Fruit fly (Drosophila melanogaster) whole organism, embryonic: ENCODE results near the gene SCCRO4.
A peak's percentile ranks its signal among the peaks of the same experiment; 100 is the strongest.

Experiments used
- Adf1 ChIP-seq: fragments of 200-800 bp; sonication (Bioruptor generic); IDR thresholded peaks from 2 replicates; pipeline ENCODE4 v1.3.6; 2022; ENCODE audit warnings: missing biosample characterization, missing genetic modification characterization
- Atf-2 ChIP-seq: fragments of 200-800 bp; sonication (Bioruptor generic); optimal IDR thresholded peaks from 2 replicates; lab custom pipeline; 2016; ENCODE audit warnings: missing biosample characterization, missing genetic modification characterization
- Bteb2 ChIP-seq: fragments of 200-800 bp; sonication (Bioruptor generic); optimal IDR thresholded peaks from 2 replicates; lab custom pipeline; 2016; ENCODE audit warnings: missing biosample characterization, missing genetic modification characterization
- CG10565 ChIP-seq: fragments of 200-800 bp; sonication (Bioruptor generic); optimal IDR thresholded peaks from 3 replicates; lab custom pipeline; 2016; ENCODE audit warnings: missing biosample characterization, mild to moderate bottlenecking, missing genetic modification characterization
- CG11085 ChIP-seq: fragments of 200-800 bp; sonication (Bioruptor generic); IDR thresholded peaks from 2 replicates; pipeline ENCODE4 v1.3.6; 2022; ENCODE audit warnings: missing biosample characterization, missing genetic modification characterization
- CG11456 ChIP-seq: fragments of 200-800 bp; sonication (Bioruptor generic); IDR thresholded peaks from 3 replicates; pipeline ENCODE4 v1.3.6; 2022; ENCODE audit warnings: missing biosample characterization, missing genetic modification characterization
- CG11696 ChIP-seq: fragments of 200-800 bp; sonication (Bioruptor generic); IDR thresholded peaks from 2 replicates; pipeline ENCODE4 v1.3.6; 2022; ENCODE audit warnings: missing biosample characterization, missing genetic modification characterization
- CG13894 ChIP-seq: fragments of 200-800 bp; sonication (Bioruptor generic); optimal IDR thresholded peaks from 3 replicates; lab custom pipeline; 2018; ENCODE audit warnings: missing biosample characterization, mild to moderate bottlenecking, missing genetic modification characterization, moderate library complexity
- CG1529 ChIP-seq: fragments of 200-800 bp; sonication (Bioruptor generic); optimal IDR thresholded peaks from 3 replicates; lab custom pipeline; 2018; ENCODE audit warnings: missing biosample characterization, missing genetic modification characterization
- CG16813 ChIP-seq: fragments of 200-800 bp; sonication (Bioruptor generic); IDR thresholded peaks from 3 replicates; pipeline ENCODE4 v1.3.6; 2022; ENCODE audit warnings: missing biosample characterization, missing genetic modification characterization; ENCODE audit not compliant: partially characterized antibody
- CG16815 ChIP-seq: fragments of 200-800 bp; sonication (Bioruptor generic); optimal IDR thresholded peaks from 3 replicates; lab custom pipeline; 2017; ENCODE audit warnings: missing biosample characterization, mild to moderate bottlenecking, missing genetic modification characterization
- CG17186 ChIP-seq: fragments of 200-800 bp; sonication (Bioruptor generic); optimal IDR thresholded peaks from 3 replicates; lab custom pipeline; 2017; ENCODE audit warnings: missing biosample characterization, missing genetic modification reagents, missing genetic modification characterization
- CG17612 ChIP-seq: fragments of 200-800 bp; sonication (Bioruptor generic); IDR thresholded peaks from 2 replicates; pipeline ENCODE4 v1.3.6; 2022; ENCODE audit warnings: missing biosample characterization, missing genetic modification characterization
- CG1832 ChIP-seq: fragments of 200-800 bp; sonication (Bioruptor generic); optimal IDR thresholded peaks from 2 replicates; lab custom pipeline; 2017; ENCODE audit warnings: missing biosample characterization, mild to moderate bottlenecking, missing genetic modification characterization, inconsistent platforms
- CG18599 ChIP-seq: fragments of 200-800 bp; sonication (Bioruptor generic); optimal IDR thresholded peaks from 3 replicates; lab custom pipeline; 2017; ENCODE audit warnings: missing biosample characterization, missing genetic modification characterization, mild to moderate bottlenecking, moderate library complexity, missing genetic modification reagents
- CG34422 ChIP-seq: fragments of 200-800 bp; sonication (Bioruptor generic); IDR thresholded peaks from 3 replicates; pipeline ENCODE4 v1.3.6; 2022; ENCODE audit warnings: missing biosample characterization, missing genetic modification characterization
- CG3995 ChIP-seq: fragments of 200-800 bp; sonication (Bioruptor generic); optimal IDR thresholded peaks from 3 replicates; lab custom pipeline; 2016; ENCODE audit warnings: missing biosample characterization, missing genetic modification characterization
- CG4328 ChIP-seq: fragments of 200-800 bp; sonication (Bioruptor generic); optimal IDR thresholded peaks from 3 replicates; lab custom pipeline; 2017; ENCODE audit warnings: missing biosample characterization, missing genetic modification reagents, missing genetic modification characterization
- CG4404 ChIP-seq: fragments of 200-800 bp; sonication (Bioruptor generic); IDR thresholded peaks from 2 replicates; pipeline ENCODE4 v1.3.6; 2022; ENCODE audit warnings: missing biosample characterization, missing genetic modification characterization
- CG6175 ChIP-seq: fragments of 200-800 bp; sonication (Bioruptor generic); IDR thresholded peaks from 3 replicates; pipeline ENCODE4 v1.3.6; 2022; ENCODE audit warnings: missing biosample characterization, missing genetic modification characterization
- CG8089 ChIP-seq: fragments of 200-800 bp; sonication (Bioruptor generic); optimal IDR thresholded peaks from 3 replicates; lab custom pipeline; 2016; ENCODE audit warnings: missing biosample characterization, missing genetic modification characterization
- CG9727 ChIP-seq: fragments of 200-800 bp; sonication (Bioruptor generic); optimal IDR thresholded peaks from 3 replicates; lab custom pipeline; 2017; ENCODE audit warnings: missing biosample characterization, mild to moderate bottlenecking, missing genetic modification characterization
- CG9876 ChIP-seq: fragments of 200-800 bp; sonication (Bioruptor generic); optimal IDR thresholded peaks from 2 replicates; lab custom pipeline; 2016; ENCODE audit warnings: missing biosample characterization, missing genetic modification characterization
- Drgx ChIP-seq: fragments of 200-800 bp; sonication (Bioruptor generic); IDR thresholded peaks from 2 replicates; pipeline ENCODE4 v1.3.6; 2022; ENCODE audit warnings: missing biosample characterization, missing genetic modification characterization
- HLH4C ChIP-seq: fragments of 200-800 bp; sonication (Bioruptor generic); IDR thresholded peaks from 3 replicates; pipeline ENCODE4 v1.3.6; 2022; ENCODE audit warnings: missing biosample characterization, missing genetic modification characterization; ENCODE audit not compliant: partially characterized antibody
- HLHmδ ChIP-seq: fragments of 200-800 bp; sonication (Bioruptor generic); optimal IDR thresholded peaks from 2 replicates; lab custom pipeline; 2018; ENCODE audit warnings: missing biosample characterization, mild to moderate bottlenecking, missing genetic modification characterization, moderate library complexity
- Kr ChIP-seq: fragments of 200-800 bp; sonication (Bioruptor generic); optimal IDR thresholded peaks from 2 replicates; lab custom pipeline; 2017; ENCODE audit warnings: missing biosample characterization, mild to moderate bottlenecking, missing genetic modification characterization
- Neu2 ChIP-seq: fragments of 200-800 bp; sonication (Bioruptor generic); optimal IDR thresholded peaks from 3 replicates; lab custom pipeline; 2016; ENCODE audit warnings: missing biosample characterization, missing genetic modification characterization, borderline replicate concordance
- Rfx ChIP-seq: fragments of 200-800 bp; sonication (Bioruptor generic); IDR thresholded peaks from 2 replicates; pipeline ENCODE4 v1.3.6; 2022; ENCODE audit warnings: missing biosample characterization, missing genetic modification characterization
- Rx ChIP-seq: fragments of 200-800 bp; sonication (Bioruptor generic); IDR thresholded peaks from 2 replicates; pipeline ENCODE4 v1.3.6; 2022; ENCODE audit warnings: missing biosample characterization, missing genetic modification characterization
- Taf1 ChIP-seq: fragments of 200-800 bp; sonication (Bioruptor generic); IDR thresholded peaks from 2 replicates; pipeline ENCODE4 v1.3.6; 2022; ENCODE audit warnings: missing biosample characterization, missing genetic modification characterization
- Trl ChIP-seq, 3 experiments: fragments of >200 bp in 2 of 3; fragments of 200-800 bp in 1 of 3; sonication (Bioruptor generic) in 1 of 3; optimal IDR thresholded peaks; 2 replicates in 1 of 3; 3 replicates in 2 of 3; lab custom pipeline; 2016 to 2017; ENCODE audit warnings: missing biosample characterization in 1 of 3, missing genetic modification characterization in 1 of 3
- ato ChIP-seq: fragments of 200-800 bp; sonication (Bioruptor generic); IDR thresholded peaks from 2 replicates; pipeline ENCODE4 v1.3.6; 2022; ENCODE audit warnings: missing biosample characterization, missing genetic modification characterization; ENCODE audit not compliant: partially characterized antibody
- ci ChIP-seq: fragments of 200-800 bp; sonication (Bioruptor generic); IDR thresholded peaks from 3 replicates; pipeline ENCODE4 v1.3.6; 2022; ENCODE audit warnings: missing biosample characterization, missing genetic modification characterization
- croc ChIP-seq: fragments of 200-800 bp; sonication (Bioruptor generic); conservative IDR thresholded peaks from 3 replicates; pipeline ENCODE4 v1.3.6; 2022; ENCODE audit warnings: missing biosample characterization, missing genetic modification characterization
- dimm ChIP-seq: fragments of 200-800 bp; sonication (Bioruptor generic); IDR thresholded peaks from 2 replicates; pipeline ENCODE4 v1.3.6; 2022; ENCODE audit warnings: missing biosample characterization, missing genetic modification characterization
- fru ChIP-seq: fragments of >200 bp; optimal IDR thresholded peaks from 2 replicates; lab custom pipeline; 2017
- gfzf ChIP-seq: fragments of 200-800 bp; sonication (Bioruptor generic); optimal IDR thresholded peaks from 2 replicates; lab custom pipeline; 2016; ENCODE audit warnings: missing biosample characterization, mild to moderate bottlenecking, missing genetic modification characterization, moderate library complexity
- hb ChIP-seq: fragments of 200-800 bp; sonication (Bioruptor generic); IDR thresholded peaks from 3 replicates; pipeline ENCODE4 v1.3.6; 2022; ENCODE audit warnings: missing biosample characterization, missing genetic modification characterization; ENCODE audit not compliant: partially characterized antibody
- ken ChIP-seq: fragments of 200-800 bp; sonication (Bioruptor generic); IDR thresholded peaks from 3 replicates; pipeline ENCODE4 v1.3.6; 2022; ENCODE audit warnings: missing biosample characterization, missing genetic modification characterization
- kni ChIP-seq: fragments of 200-800 bp; sonication (Bioruptor generic); optimal IDR thresholded peaks from 3 replicates; lab custom pipeline; 2017; ENCODE audit warnings: mild to moderate bottlenecking, missing biosample characterization, missing genetic modification reagents, missing genetic modification characterization
- lab ChIP-seq: fragments of 200-800 bp; sonication (Bioruptor generic); optimal IDR thresholded peaks from 3 replicates; lab custom pipeline; 2017; ENCODE audit warnings: missing biosample characterization, missing genetic modification characterization, mild to moderate bottlenecking, moderate library complexity, missing genetic modification reagents
- mld ChIP-seq: fragments of 200-800 bp; sonication (Bioruptor generic); IDR thresholded peaks from 3 replicates; pipeline ENCODE4 v1.3.6; 2022; ENCODE audit warnings: missing biosample characterization, missing genetic modification characterization; ENCODE audit not compliant: partially characterized antibody
- otp ChIP-seq: fragments of 200-800 bp; sonication (Bioruptor generic); IDR thresholded peaks from 3 replicates; pipeline ENCODE4, ENCODE4 v1.3.6; 2022; ENCODE audit warnings: missing biosample characterization, missing genetic modification characterization
- ro ChIP-seq: fragments of 200-800 bp; sonication (Bioruptor generic); IDR thresholded peaks from 2 replicates; pipeline ENCODE4 v1.3.6; 2022; ENCODE audit warnings: missing biosample characterization, missing genetic modification characterization
- sr ChIP-seq: fragments of 200-800 bp; sonication (Bioruptor generic); IDR thresholded peaks from 3 replicates; pipeline ENCODE4 v1.3.6; 2022; ENCODE audit warnings: missing biosample characterization, missing genetic modification characterization
- sug ChIP-seq: fragments of 200-800 bp; optimal IDR thresholded peaks from 2 replicates; lab custom pipeline; 2019; ENCODE audit warnings: missing biosample characterization, mild to moderate bottlenecking, missing genetic modification characterization, moderate library complexity
- trem ChIP-seq: fragments of 200-800 bp; optimal IDR thresholded peaks from 3 replicates; lab custom pipeline; 2019; ENCODE audit warnings: missing biosample characterization, mild to moderate bottlenecking, missing genetic modification characterization, moderate library complexity
- wek ChIP-seq: fragments of 200-800 bp; sonication (Bioruptor generic); optimal IDR thresholded peaks from 3 replicates; lab custom pipeline; 2018; ENCODE audit warnings: missing biosample characterization, mild to moderate bottlenecking, missing genetic modification characterization, moderate library complexity
- z ChIP-seq: fragments of 200-800 bp; sonication (Bioruptor generic); IDR thresholded peaks from 3 replicates; pipeline ENCODE4 v1.3.6; 2022; ENCODE audit warnings: missing biosample characterization, missing genetic modification characterization

The SCCRO4 gene

dm6 chr3L:20316956-20317589 lies 17.9 kb downstream of the SCCRO4 start, which contains the start of gene Spn77Ba (continued):
- TF ChIP-seq CG8089 (no peak), otp (GFP tag; lab: Robert Waterston, UW) (no peak), CG17612 (no peak), gfzf (GFP tag; lab: Kevin White, UChicago) (no peak), HLHmδ (no peak), CG9727 (GFP tag; lab: Kevin White, UChicago) (no peak), CG11456 (GFP tag; lab: Robert Waterston, UW) (no peak), lab (GFP tag; lab: Kevin White, UChicago) (peak; percentile 22), Rfx (GFP tag; lab: Robert Waterston, UW) (peak; percentile 36; the same call in 1 of the 2 replicates), CG17186 (GFP tag; lab: Kevin White, UChicago) (no peak), ro (GFP tag; lab: Robert Waterston, UW) (no peak), hb (no peak), Neu2 (GFP tag; lab: Kevin White, UChicago) (no peak), Taf1 (no peak), Drgx (GFP tag; lab: Robert Waterston, UW) (peak; percentile 53), sug (peak; percentile 16), Atf-2 (no peak), CG3995 (GFP tag; lab: Kevin White, UChicago) (no peak), CG9876 (GFP tag; lab: Kevin White, UChicago) (no peak), CG34422 (GFP tag; lab: Robert Waterston, UW) (0 out of 3 replicates have a peak, but pooled peaks have one; percentile 28), Adf1 (GFP tag; lab: Robert Waterston, UW) (peak; percentile 18; the same call in 1 of the 2 replicates), CG16815 (no peak), CG16813 (GFP tag; lab: Robert Waterston, UW) (no peak), CG11085 (GFP tag; lab: Robert Waterston, UW) (no peak), CG4404 (GFP tag; lab: Robert Waterston, UW) (no peak), CG13894 (tag; lab: Kevin White, UChicago) (peak; percentile 9), wek (GFP tag; lab: Kevin White, UChicago) (no peak), HLH4C (GFP tag; lab: Robert Waterston, UW) (0 out of 3 replicates have a peak, but pooled peaks have one; percentile 31), CG4328 (GFP tag; lab: Kevin White, UChicago) (no peak), trem (tag; lab: Kevin White, UChicago) (no peak), CG10565 (GFP tag; lab: Kevin White, UChicago) (no peak), mld (GFP tag; lab: Robert Waterston, UW) (no peak), CG1529 (GFP tag; lab: Kevin White, UChicago) (no peak), Trl (optimal IDR thresholded peaks at IDR 0.05; lab: Kevin White, UChicago) (peak in 1 of 2 experiments; percentile 33), Trl (GFP tag; optimal IDR thresholded peaks at IDR 0.05; lab: Kevin White, UChicago) (no peak), CG18599 (GFP tag; lab: Kevin White, UChicago) (no peak), CG6175 (GFP tag; lab: Robert Waterston, UW) (peak; percentile 33; the same call in 1 of the 3 replicates), dimm (no peak), Bteb2 (GFP tag; lab: Kevin White, UChicago) (no peak), kni (GFP tag; lab: Kevin White, UChicago) (no peak), ato (no peak), Rx (GFP tag; lab: Robert Waterston, UW) (no peak), sr (GFP tag; lab: Robert Waterston, UW) (no peak), ken (GFP tag; lab: Robert Waterston, UW) (no peak), z (GFP tag; lab: Robert Waterston, UW) (no peak; the same call in 2 of the 3 replicates), ci (GFP tag; lab: Robert Waterston, UW) (no peak), CG1832 (GFP tag; lab: Kevin White, UChicago) (no peak), CG11696 (GFP tag; lab: Robert Waterston, UW) (no peak), fru (lab: Kevin White, UChicago) (no peak), croc (GFP tag; lab: Robert Waterston, UW) (no peak), Kr (GFP tag; lab: Kevin White, UChicago) (no peak)
